Fruit fly (Drosophila melanogaster) whole organism, embryonic: ENCODE data around the gene CG12118.
A peak's percentile ranks its signal among the peaks of the same experiment; 100 is the strongest.

Experiments
- Antp ChIP-seq: fragments of 200-800 bp; sonication (Bioruptor generic); optimal IDR thresholded peaks from 3 replicates; lab custom pipeline; 2016; ENCODE audit warnings: missing biosample characterization, missing genetic modification characterization
- Atf6 ChIP-seq: fragments of 200-800 bp; sonication (Bioruptor generic); IDR thresholded peaks from 2 replicates; pipeline ENCODE4 v1.3.6; 2022; ENCODE audit warnings: missing biosample characterization, missing genetic modification characterization
- BEAF-32 ChIP-seq: fragments of 200-800 bp; sonication (Bioruptor generic); optimal IDR thresholded peaks from 3 replicates; lab custom pipeline; 2017; ENCODE audit warnings: missing biosample characterization, missing genetic modification characterization, mild to moderate bottlenecking, moderate library complexity, missing genetic modification reagents
- Bteb2 ChIP-seq: fragments of 200-800 bp; sonication (Bioruptor generic); optimal IDR thresholded peaks from 2 replicates; lab custom pipeline; 2016; ENCODE audit warnings: missing biosample characterization, missing genetic modification characterization
- CG11085 ChIP-seq: fragments of 200-800 bp; sonication (Bioruptor generic); IDR thresholded peaks from 2 replicates; pipeline ENCODE4 v1.3.6; 2022; ENCODE audit warnings: missing biosample characterization, missing genetic modification characterization
- CG11456 ChIP-seq: fragments of 200-800 bp; sonication (Bioruptor generic); IDR thresholded peaks from 3 replicates; pipeline ENCODE4 v1.3.6; 2022; ENCODE audit warnings: missing biosample characterization, missing genetic modification characterization
- CG11504 ChIP-seq: fragments of 200-800 bp; sonication (Bioruptor generic); optimal IDR thresholded peaks from 3 replicates; lab custom pipeline; 2019; ENCODE audit warnings: missing biosample characterization, mild to moderate bottlenecking, missing genetic modification characterization, moderate library complexity
- CG1233 ChIP-seq: fragments of 200-800 bp; sonication (Bioruptor generic); optimal IDR thresholded peaks from 4 replicates; lab custom pipeline; 2018; ENCODE audit warnings: missing biosample characterization, mild to moderate bottlenecking, missing genetic modification characterization
- CG12659 ChIP-seq: fragments of 200-800 bp; sonication (Bioruptor generic); optimal IDR thresholded peaks from 3 replicates; lab custom pipeline; 2017; ENCODE audit warnings: mild to moderate bottlenecking, missing biosample characterization, missing genetic modification reagents, missing genetic modification characterization
- CG12942 ChIP-seq: fragments of 200-800 bp; sonication (Bioruptor generic); optimal IDR thresholded peaks from 3 replicates; lab custom pipeline; 2016; ENCODE audit warnings: missing biosample characterization, missing genetic modification characterization
- CG15073 ChIP-seq: fragments of 200-800 bp; sonication (Bioruptor generic); optimal IDR thresholded peaks from 2 replicates; lab custom pipeline; 2016; ENCODE audit warnings: missing biosample characterization, missing genetic modification characterization
- CG1529 ChIP-seq: fragments of 200-800 bp; sonication (Bioruptor generic); optimal IDR thresholded peaks from 3 replicates; lab custom pipeline; 2018; ENCODE audit warnings: missing biosample characterization, missing genetic modification characterization
- CG17359 ChIP-seq: fragments of 200-800 bp; sonication (Bioruptor generic); optimal IDR thresholded peaks from 3 replicates; lab custom pipeline; 2018; ENCODE audit warnings: missing biosample characterization, mild to moderate bottlenecking, missing genetic modification characterization, moderate library complexity
- CG18599 ChIP-seq: fragments of 200-800 bp; sonication (Bioruptor generic); optimal IDR thresholded peaks from 3 replicates; lab custom pipeline; 2017; ENCODE audit warnings: missing biosample characterization, missing genetic modification characterization, mild to moderate bottlenecking, moderate library complexity, missing genetic modification reagents
- CG2875 ChIP-seq: fragments of 200-800 bp; sonication (Bioruptor generic); optimal IDR thresholded peaks from 2 replicates; lab custom pipeline; 2017; ENCODE audit warnings: missing biosample characterization, mild to moderate bottlenecking, missing genetic modification characterization, missing genetic modification reagents
- CG31224 ChIP-seq: fragments of 200-800 bp; sonication (Bioruptor generic); IDR thresholded peaks from 2 replicates; pipeline ENCODE4 v1.3.6; 2022; ENCODE audit warnings: missing biosample characterization, missing genetic modification characterization
- CG32532 ChIP-seq: fragments of 200-800 bp; sonication (Bioruptor generic); IDR thresholded peaks from 2 replicates; pipeline ENCODE4 v1.3.6; 2022; ENCODE audit warnings: missing biosample characterization, missing genetic modification characterization
- CG3281 ChIP-seq: fragments of 200-800 bp; sonication (Bioruptor generic); optimal IDR thresholded peaks from 3 replicates; lab custom pipeline; 2017; ENCODE audit warnings: missing biosample characterization, mild to moderate bottlenecking, missing genetic modification characterization
- CG43689 ChIP-seq: fragments of 200-800 bp; sonication (Bioruptor generic); IDR thresholded peaks from 2 replicates; pipeline ENCODE4 v1.3.6; 2022; ENCODE audit warnings: missing biosample characterization, missing genetic modification characterization
- CG4404 ChIP-seq: fragments of 200-800 bp; sonication (Bioruptor generic); IDR thresholded peaks from 2 replicates; pipeline ENCODE4 v1.3.6; 2022; ENCODE audit warnings: missing biosample characterization, missing genetic modification characterization
- CG6683 ChIP-seq: fragments of 200-800 bp; sonication (Bioruptor generic); optimal IDR thresholded peaks from 2 replicates; lab custom pipeline; 2017; ENCODE audit warnings: missing biosample characterization, mild to moderate bottlenecking, missing genetic modification characterization, missing genetic modification reagents
- CG6765 ChIP-seq: fragments of 200-800 bp; sonication (Bioruptor generic); optimal IDR thresholded peaks from 3 replicates; lab custom pipeline; 2017; ENCODE audit warnings: missing biosample characterization, mild to moderate bottlenecking, missing genetic modification characterization
- CG8388 ChIP-seq: fragments of 200-800 bp; sonication (Bioruptor generic); optimal IDR thresholded peaks from 2 replicates; lab custom pipeline; 2019; ENCODE audit warnings: missing biosample characterization, mild to moderate bottlenecking, missing genetic modification characterization, moderate library complexity
- CG8478 ChIP-seq: fragments of >200 bp; optimal IDR thresholded peaks from 2 replicates; lab custom pipeline; 2018
- Dip2 ChIP-seq: fragments of 200-800 bp; sonication (Bioruptor generic); IDR thresholded peaks from 2 replicates; pipeline ENCODE4 v1.3.6; 2022; ENCODE audit warnings: missing biosample characterization, missing genetic modification characterization
- GATAe ChIP-seq: fragments of 200-800 bp; sonication (Bioruptor generic); conservative IDR thresholded peaks from 2 replicates; pipeline ENCODE4 v1.3.6; 2022; ENCODE audit warnings: missing biosample characterization, missing genetic modification characterization
- Lhr ChIP-seq: fragments of 200-800 bp; sonication (Bioruptor generic); optimal IDR thresholded peaks from 3 replicates; lab custom pipeline; 2017; ENCODE audit warnings: mild to moderate bottlenecking, missing biosample characterization, missing genetic modification reagents, missing genetic modification characterization
- Med ChIP-seq: fragments of 200-800 bp; sonication (Bioruptor generic); peaks from one replicate; lab custom pipeline; 2016; ENCODE audit warnings: missing biosample characterization, missing genetic modification characterization, mild to moderate bottlenecking, inconsistent platforms, moderate library complexity
- NC2β ChIP-seq: fragments of 200-800 bp; sonication (Bioruptor generic); optimal IDR thresholded peaks from 2 replicates; lab custom pipeline; 2016; ENCODE audit warnings: missing biosample characterization, missing genetic modification characterization
- Rfx ChIP-seq: fragments of 200-800 bp; sonication (Bioruptor generic); IDR thresholded peaks from 2 replicates; pipeline ENCODE4 v1.3.6; 2022; ENCODE audit warnings: missing biosample characterization, missing genetic modification characterization
- Sox102F ChIP-seq: fragments of 200-800 bp; sonication (Bioruptor generic); optimal IDR thresholded peaks from 2 replicates; lab custom pipeline; 2018; ENCODE audit warnings: missing biosample characterization, mild to moderate bottlenecking, missing genetic modification characterization, moderate library complexity
- Xrp1 ChIP-seq: fragments of 200-800 bp; sonication (Bioruptor generic); IDR thresholded peaks from 2 replicates; pipeline ENCODE4 v1.3.6; 2022; ENCODE audit warnings: missing biosample characterization, missing genetic modification characterization
- ara ChIP-seq: fragments of 200-800 bp; sonication (Bioruptor generic); IDR thresholded peaks from 2 replicates; pipeline ENCODE4 v1.3.6; 2022; ENCODE audit warnings: missing biosample characterization, missing genetic modification characterization
- bab2 ChIP-seq: fragments of 200-800 bp; sonication (Bioruptor generic); optimal IDR thresholded peaks from 2 replicates; lab custom pipeline; 2016; ENCODE audit warnings: missing biosample characterization, missing genetic modification characterization
- bigmax ChIP-seq: fragments of 200-800 bp; sonication (Bioruptor generic); optimal IDR thresholded peaks from 2 replicates; lab custom pipeline; 2018; ENCODE audit warnings: missing biosample characterization, mild to moderate bottlenecking, missing genetic modification characterization
- chinmo ChIP-seq: fragments of 200-800 bp; sonication (Bioruptor generic); IDR thresholded peaks from 4 replicates; pipeline ENCODE4 v1.3.6; 2022; ENCODE audit warnings: missing biosample characterization, missing genetic modification characterization; ENCODE audit not compliant: partially characterized antibody
- en ChIP-seq: fragments of 200-800 bp; sonication (Bioruptor generic); optimal IDR thresholded peaks from 2 replicates; lab custom pipeline; 2016; ENCODE audit warnings: missing biosample characterization, missing genetic modification characterization
- esg ChIP-seq: fragments of 200-800 bp; sonication (Bioruptor generic); conservative IDR thresholded peaks from 2 replicates; pipeline ENCODE4 v1.3.6; 2022; ENCODE audit warnings: missing biosample characterization, missing genetic modification characterization
- exex ChIP-seq: fragments of 200-800 bp; sonication (Bioruptor generic); optimal IDR thresholded peaks from 4 replicates; lab custom pipeline; 2018; ENCODE audit warnings: missing biosample characterization, mild to moderate bottlenecking, missing genetic modification characterization, moderate library complexity
- eyg ChIP-seq: fragments of 200-800 bp; sonication (Bioruptor generic); optimal IDR thresholded peaks from 3 replicates; lab custom pipeline; 2016; ENCODE audit warnings: missing biosample characterization, missing genetic modification characterization
- gsb ChIP-seq: fragments of 200-800 bp; sonication (Bioruptor generic); IDR thresholded peaks from 2 replicates; pipeline ENCODE4 v1.3.6; 2022; ENCODE audit warnings: missing biosample characterization, missing genetic modification characterization
- gsb-n ChIP-seq: fragments of 200-800 bp; sonication (Bioruptor generic); optimal IDR thresholded peaks from 3 replicates; lab custom pipeline; 2018; ENCODE audit warnings: missing biosample characterization, mild to moderate bottlenecking, missing genetic modification characterization
- hkb ChIP-seq, 2 experiments: fragments of 200-800 bp in 1 of 2; fragments of >200 bp in 1 of 2; sonication (Bioruptor generic) in 1 of 2; IDR thresholded peaks in 1 of 2; optimal IDR thresholded peaks in 1 of 2; 2 replicates each; pipeline versions ENCODE4 v1.3.6 to Lab custom; 2017 to 2022; ENCODE audit warnings: missing biosample characterization in 1 of 2, missing genetic modification characterization in 1 of 2
- ken ChIP-seq: fragments of 200-800 bp; sonication (Bioruptor generic); IDR thresholded peaks from 3 replicates; pipeline ENCODE4 v1.3.6; 2022; ENCODE audit warnings: missing biosample characterization, missing genetic modification characterization
- lola ChIP-seq, 3 experiments: fragments of >200 bp in 2 of 3; fragments of 200-800 bp in 1 of 3; sonication (Bioruptor generic) in 1 of 3; optimal IDR thresholded peaks; 2 replicates each; lab custom pipeline; 2017 to 2019; ENCODE audit warnings: missing biosample characterization in 3 of 3, missing genetic modification characterization in 3 of 3, mild to moderate bottlenecking in 1 of 3, moderate library complexity in 1 of 3
- mirr ChIP-seq: fragments of 200-800 bp; sonication (Bioruptor generic); optimal IDR thresholded peaks from 3 replicates; lab custom pipeline; 2018; ENCODE audit warnings: missing biosample characterization, mild to moderate bottlenecking, missing genetic modification characterization
- oc ChIP-seq: fragments of 200-800 bp; sonication (Bioruptor generic); optimal IDR thresholded peaks from 2 replicates; lab custom pipeline; 2018; ENCODE audit warnings: missing biosample characterization, mild to moderate bottlenecking, missing genetic modification characterization, moderate library complexity
- rib ChIP-seq: fragments of 200-800 bp; sonication (Bioruptor generic); IDR thresholded peaks from 2 replicates; pipeline ENCODE4 v1.3.6; 2022; ENCODE audit warnings: missing biosample characterization, missing genetic modification characterization
- run ChIP-seq: fragments of 200-800 bp; sonication (Bioruptor generic); optimal IDR thresholded peaks from 3 replicates; lab custom pipeline; 2018; ENCODE audit warnings: missing biosample characterization, mild to moderate bottlenecking, missing genetic modification characterization
- tio ChIP-seq: fragments of 200-800 bp; sonication (Bioruptor generic); optimal IDR thresholded peaks from 2 replicates; lab custom pipeline; 2017; ENCODE audit warnings: missing biosample characterization, missing genetic modification characterization, inconsistent platforms
- z ChIP-seq: fragments of 200-800 bp; sonication (Bioruptor generic); IDR thresholded peaks from 3 replicates; pipeline ENCODE4 v1.3.6; 2022; ENCODE audit warnings: missing biosample characterization, missing genetic modification characterization

Gene CG12118

dm6 chrX:9201080-9201479, 4.9 kb upstream of the CG12118 start (continued):
- TF ChIP-seq CG31224 (GFP tag; lab: Robert Waterston, UW) (no peak), CG1529 (no peak), CG11085 (GFP tag; lab: Robert Waterston, UW) (no peak), CG12942 (no peak), ara (GFP tag; lab: Robert Waterston, UW) (no peak), CG3281 (GFP tag; lab: Kevin White, UChicago) (peak; percentile 7), CG12659 (GFP tag; lab: Kevin White, UChicago) (no peak), CG6765 (GFP tag; lab: Kevin White, UChicago) (no peak), eyg (no peak), esg (GFP tag; lab: Robert Waterston, UW) (no peak), rib (GFP tag; lab: Robert Waterston, UW) (no peak), Lhr (GFP tag; lab: Kevin White, UChicago) (no peak), Antp (GFP tag; lab: Kevin White, UChicago) (no peak), CG11504 (tag; lab: Kevin White, UChicago) (no peak), run (no peak), CG2875 (GFP tag; lab: Kevin White, UChicago) (no peak), CG15073 (GFP tag; lab: Kevin White, UChicago) (no peak)

- no peak for TF ChIP-seq NC2β (GFP tag; lab: Kevin White, UChicago)
- TF ChIP-seq lola (GFP tag; optimal IDR thresholded peaks at IDR 0.05; lab: Kevin White, UChicago), result no peak
- no peak for TF ChIP-seq CG17359 (tag; lab: Kevin White, UChicago)
- TF ChIP-seq chinmo (GFP tag; lab: Robert Waterston, UW), result peak; percentile 84; the same call in 2 of the 4 replicates
- TF ChIP-seq Rfx (GFP tag; lab: Robert Waterston, UW), result no peak
- TF ChIP-seq CG11456, result no peak
- no peak for TF ChIP-seq bab2
- no peak for TF ChIP-seq CG8388 (GFP tag; lab: Kevin White, UChicago)
- no peak for TF ChIP-seq Sox102F (GFP tag; lab: Kevin White, UChicago)
- TF ChIP-seq gsb-n (tag; lab: Kevin White, UChicago), result no peak
- no peak for TF ChIP-seq CG1233 (GFP tag; lab: Kevin White, UChicago)
- TF ChIP-seq CG18599 (GFP tag; lab: Kevin White, UChicago), result no peak
- TF ChIP-seq Bteb2 (GFP tag; lab: Kevin White, UChicago), result no peak
- TF ChIP-seq Atf6 (GFP tag; lab: Robert Waterston, UW), result no peak
- TF ChIP-seq ara (GFP tag; lab: Robert Waterston, UW), result no peak
- TF ChIP-seq CG43689 (GFP tag; lab: Robert Waterston, UW), result no peak
- TF ChIP-seq z, result no peak
- TF ChIP-seq Dip2 (GFP tag; lab: Robert Waterston, UW), result no peak
- no peak; the same call in 1 of the 2 replicates for TF ChIP-seq GATAe (GFP tag; lab: Robert Waterston, UW)
- no peak for TF ChIP-seq CG4404 (GFP tag; lab: Robert Waterston, UW)
- TF ChIP-seq tio (GFP tag; lab: Kevin White, UChicago), result no peak
- peak; percentile 67 for TF ChIP-seq mirr
- no peak for TF ChIP-seq CG6683 (GFP tag; lab: Kevin White, UChicago)
- no peak for TF ChIP-seq oc (tag; lab: Kevin White, UChicago)
- TF ChIP-seq bigmax (GFP tag; lab: Kevin White, UChicago), result no peak
- TF ChIP-seq Med (GFP tag; lab: Kevin White, UChicago), result no peak
- TF ChIP-seq ken (GFP tag; lab: Robert Waterston, UW), result no peak
- no peak for TF ChIP-seq BEAF-32 (GFP tag; lab: Kevin White, UChicago)
- TF ChIP-seq Xrp1, result no peak
- no peak for TF ChIP-seq en (GFP tag; lab: Kevin White, UChicago)
- TF ChIP-seq hkb (optimal IDR thresholded peaks at IDR 0.05; lab: Kevin White, UChicago), result no peak
- TF ChIP-seq hkb (GFP tag; IDR thresholded peaks at IDR 0.05; lab: Robert Waterston, UW), result no peak
- TF ChIP-seq exex, result peak; percentile 72
- TF ChIP-seq gsb (GFP tag; lab: Robert Waterston, UW), result no peak
- no peak for TF ChIP-seq CG32532 (GFP tag; lab: Robert Waterston, UW)
- no peak for TF ChIP-seq CG8478 (lab: Kevin White, UChicago)
- TF ChIP-seq CG12942, result no peak
These were observed 4.0 kb upstream of the CG12118 start for dm6 chrX:9200234-9200633.
